Fruit fly (Drosophila melanogaster) whole organism, embryonic: ENCODE measurements around the gene Sfp65A.

Experiments used
- Blimp-1 ChIP-seq: fragments of 200-800 bp; sonication (Bioruptor generic); optimal IDR thresholded peaks from 3 replicates; lab custom pipeline; 2018; ENCODE audit warnings: missing biosample characterization, missing genetic modification characterization, mild to moderate bottlenecking, moderate library complexity, missing genetic modification reagents
- BtbVII ChIP-seq: fragments of 200-800 bp; sonication (Bioruptor generic); optimal IDR thresholded peaks from 3 replicates; lab custom pipeline; 2017; ENCODE audit warnings: missing biosample characterization, mild to moderate bottlenecking, missing genetic modification characterization
- CG10431 ChIP-seq: fragments of 200-800 bp; sonication (Bioruptor generic); optimal IDR thresholded peaks from 3 replicates; lab custom pipeline; 2018; ENCODE audit warnings: missing biosample characterization, mild to moderate bottlenecking, missing genetic modification characterization
- CG11398 ChIP-seq: fragments of 200-800 bp; sonication (Bioruptor generic); optimal IDR thresholded peaks from 2 replicates; lab custom pipeline; 2016; ENCODE audit warnings: missing biosample characterization, missing genetic modification characterization
- CG12219 ChIP-seq: fragments of 200-800 bp; sonication (Bioruptor generic); optimal IDR thresholded peaks from 3 replicates; lab custom pipeline; 2018; ENCODE audit warnings: missing biosample characterization, mild to moderate bottlenecking, missing genetic modification characterization
- CG12299 ChIP-seq: fragments of 200-800 bp; sonication (Bioruptor generic); optimal IDR thresholded peaks from 2 replicates; lab custom pipeline; 2018; ENCODE audit warnings: missing biosample characterization, mild to moderate bottlenecking, missing genetic modification characterization
- CG12769 ChIP-seq: fragments of 200-800 bp; sonication (Bioruptor generic); optimal IDR thresholded peaks from 2 replicates; lab custom pipeline; 2019; ENCODE audit warnings: missing biosample characterization, mild to moderate bottlenecking, missing genetic modification characterization, moderate library complexity
- CG14050 ChIP-seq: fragments of 200-800 bp; sonication (Bioruptor generic); IDR thresholded peaks from 3 replicates; pipeline ENCODE4 v1.3.6; 2022; ENCODE audit warnings: missing biosample characterization, missing genetic modification characterization
- CG15514 ChIP-seq: fragments of 200-800 bp; sonication (Bioruptor generic); optimal IDR thresholded peaks from 3 replicates; lab custom pipeline; 2017; ENCODE audit warnings: missing biosample characterization, missing genetic modification characterization, mild to moderate bottlenecking, moderate library complexity, missing genetic modification reagents
- CG1602 ChIP-seq: fragments of 200-800 bp; sonication (Bioruptor generic); optimal IDR thresholded peaks from 3 replicates; lab custom pipeline; 2016; ENCODE audit warnings: missing biosample characterization, missing genetic modification characterization
- CG17186 ChIP-seq: fragments of 200-800 bp; sonication (Bioruptor generic); optimal IDR thresholded peaks from 3 replicates; lab custom pipeline; 2017; ENCODE audit warnings: missing biosample characterization, missing genetic modification reagents, missing genetic modification characterization
- CG2199 ChIP-seq: fragments of 200-800 bp; sonication (Bioruptor generic); IDR thresholded peaks from 3 replicates; pipeline ENCODE4 v1.3.6; 2022; ENCODE audit warnings: missing biosample characterization, missing genetic modification characterization
- CG2889 ChIP-seq: fragments of 200-800 bp; sonication (Bioruptor generic); IDR thresholded peaks from 3 replicates; pipeline ENCODE4 v1.3.6; 2022; ENCODE audit warnings: missing biosample characterization, missing genetic modification characterization
- CG33213 ChIP-seq: fragments of 200-800 bp; sonication (Bioruptor generic); optimal IDR thresholded peaks from 3 replicates; lab custom pipeline; 2016; ENCODE audit warnings: missing biosample characterization, missing genetic modification characterization
- CG5180 ChIP-seq: fragments of 200-800 bp; sonication (Bioruptor generic); optimal IDR thresholded peaks from 3 replicates; lab custom pipeline; 2017; ENCODE audit warnings: missing biosample characterization, missing genetic modification characterization, mild to moderate bottlenecking, moderate library complexity, missing genetic modification reagents
- CG5245 ChIP-seq: fragments of 200-800 bp; sonication (Bioruptor generic); optimal IDR thresholded peaks from 3 replicates; lab custom pipeline; 2016; ENCODE audit warnings: missing biosample characterization, missing genetic modification characterization
- CG6683 ChIP-seq: fragments of 200-800 bp; sonication (Bioruptor generic); optimal IDR thresholded peaks from 2 replicates; lab custom pipeline; 2017; ENCODE audit warnings: missing biosample characterization, mild to moderate bottlenecking, missing genetic modification characterization, missing genetic modification reagents
- CG6689 ChIP-seq: fragments of 200-800 bp; sonication (Bioruptor generic); IDR thresholded peaks from 2 replicates; pipeline ENCODE4 v1.3.6; 2022; ENCODE audit warnings: missing biosample characterization, missing genetic modification characterization
- CG7745 ChIP-seq: fragments of 200-800 bp; sonication (Bioruptor generic); optimal IDR thresholded peaks from 2 replicates; lab custom pipeline; 2018; ENCODE audit warnings: missing biosample characterization, mild to moderate bottlenecking, missing genetic modification characterization, moderate library complexity
- CrebB ChIP-seq: fragments of 200-800 bp; sonication (Bioruptor generic); optimal IDR thresholded peaks from 3 replicates; lab custom pipeline; 2018; ENCODE audit warnings: missing biosample characterization, mild to moderate bottlenecking, missing genetic modification characterization
- E2f2 ChIP-seq: fragments of 200-800 bp; sonication (Bioruptor generic); IDR thresholded peaks from 2 replicates; pipeline ENCODE4 v1.3.6; 2022; ENCODE audit warnings: missing biosample characterization, missing genetic modification characterization
- Ets97D ChIP-seq: fragments of 200-800 bp; sonication (Bioruptor generic); optimal IDR thresholded peaks from 3 replicates; lab custom pipeline; 2016; ENCODE audit warnings: missing biosample characterization, missing genetic modification characterization
- Hand ChIP-seq: fragments of 200-800 bp; sonication (Bioruptor generic); optimal IDR thresholded peaks from 2 replicates; lab custom pipeline; 2017; ENCODE audit warnings: mild to moderate bottlenecking, missing biosample characterization, missing genetic modification reagents, missing genetic modification characterization
- Med ChIP-seq: fragments of 200-800 bp; sonication (Bioruptor generic); peaks from one replicate; lab custom pipeline; 2016; ENCODE audit warnings: missing biosample characterization, missing genetic modification characterization, mild to moderate bottlenecking, inconsistent platforms, moderate library complexity
- PHDP ChIP-seq: fragments of 200-800 bp; sonication (Bioruptor generic); optimal IDR thresholded peaks from 3 replicates; lab custom pipeline; 2018; ENCODE audit warnings: missing biosample characterization, mild to moderate bottlenecking, missing genetic modification characterization, moderate library complexity
- Ravus ChIP-seq: fragments of 200-800 bp; sonication (Bioruptor generic); IDR thresholded peaks from 2 replicates; pipeline ENCODE4 v1.3.6; 2022; ENCODE audit warnings: missing biosample characterization, missing genetic modification characterization
- Side ChIP-seq: fragments of 200-800 bp; sonication (Bioruptor generic); optimal IDR thresholded peaks from 2 replicates; lab custom pipeline; 2016; ENCODE audit warnings: missing biosample characterization, missing genetic modification characterization
- Stat92E ChIP-seq, 3 experiments: fragments of >200 bp in 2 of 3; fragments of 200-800 bp in 1 of 3; sonication (Bioruptor generic) in 1 of 3; optimal IDR thresholded peaks; 2 replicates each; lab custom pipeline; 2017 to 2019; ENCODE audit warnings: missing biosample characterization in 3 of 3, missing genetic modification characterization in 3 of 3, mild to moderate bottlenecking in 1 of 3, moderate library complexity in 1 of 3
- Vsx1 ChIP-seq: fragments of 200-800 bp; sonication (Bioruptor generic); optimal IDR thresholded peaks from 2 replicates; lab custom pipeline; 2017; ENCODE audit warnings: missing biosample characterization, mild to moderate bottlenecking, missing genetic modification characterization, missing genetic modification reagents
- al ChIP-seq: fragments of 200-800 bp; sonication (Bioruptor generic); IDR thresholded peaks from 2 replicates; pipeline ENCODE4 v1.3.6; 2022; ENCODE audit warnings: missing biosample characterization, missing genetic modification characterization
- chinmo ChIP-seq: fragments of 200-800 bp; sonication (Bioruptor generic); IDR thresholded peaks from 4 replicates; pipeline ENCODE4 v1.3.6; 2022; ENCODE audit warnings: missing biosample characterization, missing genetic modification characterization; ENCODE audit not compliant: partially characterized antibody
- cwo ChIP-seq: fragments of 200-800 bp; sonication (Bioruptor generic); optimal IDR thresholded peaks from 3 replicates; lab custom pipeline; 2017; ENCODE audit warnings: missing biosample characterization, missing genetic modification characterization, mild to moderate bottlenecking, moderate library complexity, missing genetic modification reagents
- grn ChIP-seq: fragments of 200-800 bp; sonication (Bioruptor generic); optimal IDR thresholded peaks from 3 replicates; lab custom pipeline; 2017; ENCODE audit warnings: missing biosample characterization, missing genetic modification characterization
- insv ChIP-seq, 2 experiments: fragments of 200-800 bp; sonication (Bioruptor generic); optimal IDR thresholded peaks; 3 replicates each; lab custom pipeline; 2016 to 2018; ENCODE audit warnings: missing biosample characterization in 2 of 2, missing genetic modification characterization in 2 of 2
- kni ChIP-seq: fragments of 200-800 bp; sonication (Bioruptor generic); optimal IDR thresholded peaks from 3 replicates; lab custom pipeline; 2017; ENCODE audit warnings: mild to moderate bottlenecking, missing biosample characterization, missing genetic modification reagents, missing genetic modification characterization
- mirr ChIP-seq: fragments of 200-800 bp; sonication (Bioruptor generic); optimal IDR thresholded peaks from 3 replicates; lab custom pipeline; 2018; ENCODE audit warnings: missing biosample characterization, mild to moderate bottlenecking, missing genetic modification characterization
- oc ChIP-seq: fragments of 200-800 bp; sonication (Bioruptor generic); optimal IDR thresholded peaks from 2 replicates; lab custom pipeline; 2018; ENCODE audit warnings: missing biosample characterization, mild to moderate bottlenecking, missing genetic modification characterization, moderate library complexity
- phol ChIP-seq: fragments of 200-800 bp; sonication (Bioruptor generic); optimal IDR thresholded peaks from 3 replicates; lab custom pipeline; 2018; ENCODE audit warnings: missing biosample characterization, mild to moderate bottlenecking, missing genetic modification characterization, moderate library complexity
- sd ChIP-seq: fragments of 200-800 bp; sonication (Bioruptor generic); optimal IDR thresholded peaks from 3 replicates; lab custom pipeline; 2018; ENCODE audit warnings: missing biosample characterization, mild to moderate bottlenecking, missing genetic modification characterization, moderate library complexity
- sqz ChIP-seq: fragments of 200-800 bp; sonication (Bioruptor generic); optimal IDR thresholded peaks from 3 replicates; lab custom pipeline; 2018; ENCODE audit warnings: missing biosample characterization, mild to moderate bottlenecking, missing genetic modification characterization
- sr ChIP-seq: fragments of 200-800 bp; sonication (Bioruptor generic); IDR thresholded peaks from 3 replicates; pipeline ENCODE4 v1.3.6; 2022; ENCODE audit warnings: missing biosample characterization, missing genetic modification characterization
- tll ChIP-seq, 2 experiments: fragments of 200-800 bp in 1 of 2; fragments of >200 bp in 1 of 2; sonication (Bioruptor generic) in 1 of 2; optimal IDR thresholded peaks; 2 replicates each; lab custom pipeline; 2017 to 2019; ENCODE audit warnings: missing biosample characterization in 2 of 2, missing genetic modification characterization in 2 of 2, mild to moderate bottlenecking in 1 of 2, moderate library complexity in 1 of 2
- twi ChIP-seq: fragments of 200-800 bp; optimal IDR thresholded peaks from 2 replicates; lab custom pipeline; 2019; ENCODE audit warnings: missing biosample characterization, mild to moderate bottlenecking, missing genetic modification characterization, moderate library complexity
- unc-4 ChIP-seq: fragments of 200-800 bp; sonication (Bioruptor generic); IDR thresholded peaks from 2 replicates; pipeline ENCODE4 v1.3.6; 2022; ENCODE audit warnings: missing biosample characterization, missing genetic modification characterization; ENCODE audit not compliant: partially characterized antibody

The Sfp65A gene

DNA sequence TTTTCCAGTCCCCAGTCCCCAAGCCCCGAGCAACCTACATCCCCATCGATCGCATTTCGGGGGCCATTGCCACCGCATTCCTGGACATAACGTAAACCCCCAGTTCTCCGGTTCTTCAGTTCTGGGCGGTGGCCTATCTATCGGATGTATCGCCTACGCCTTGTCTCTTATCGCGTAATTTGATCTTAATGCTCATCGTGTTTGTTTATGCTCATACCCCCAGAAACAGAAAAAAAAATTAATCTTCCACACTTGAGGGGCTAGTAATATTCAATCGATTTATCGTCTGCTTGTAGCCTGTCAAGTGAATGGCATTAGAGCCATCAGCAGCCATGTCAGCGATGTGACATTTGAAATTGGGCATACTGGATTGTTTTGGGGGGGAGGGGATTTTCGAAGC lies 40.4 kb upstream of the Sfp65A start (continued):
- TF ChIP-seq Side (GFP tag; lab: Kevin White, UChicago) (no peak), CG33213 (GFP tag; lab: Kevin White, UChicago) (no peak), CG2889 (GFP tag; lab: Robert Waterston, UW) (no peak), tll (GFP tag; optimal IDR thresholded peaks at IDR 0.05; lab: Kevin White, UChicago) (no peak), Ets97D (GFP tag; lab: Kevin White, UChicago) (no peak), BtbVII (GFP tag; lab: Kevin White, UChicago) (no peak), CG10431 (no peak), CG12299 (tag; lab: Kevin White, UChicago) (no peak), Blimp-1 (GFP tag; lab: Kevin White, UChicago) (no peak), chinmo (GFP tag; lab: Robert Waterston, UW) (no peak), Stat92E (GFP tag; optimal IDR thresholded peaks at IDR 0.05; lab: Kevin White, UChicago) (no peak), grn (GFP tag; lab: Kevin White, UChicago) (peak; percentile 97), CrebB (tag; lab: Kevin White, UChicago) (no peak), mirr (GFP tag; lab: Kevin White, UChicago) (peak; percentile 55), CG6689 (no peak), E2f2 (no peak), CG5180 (GFP tag; lab: Kevin White, UChicago) (no peak), unc-4 (GFP tag; lab: Robert Waterston, UW) (no peak), Hand (no peak), sqz (peak; percentile 43), al (GFP tag; lab: Robert Waterston, UW) (no peak), CG1602 (no peak), CG6683 (GFP tag; lab: Kevin White, UChicago) (no peak), CG7745 (tag; lab: Kevin White, UChicago) (peak; percentile 75), CG11398 (GFP tag; lab: Kevin White, UChicago) (no peak), Med (GFP tag; lab: Kevin White, UChicago) (peak; percentile 49), CG17186 (GFP tag; lab: Kevin White, UChicago) (no peak), CG5245 (GFP tag; lab: Kevin White, UChicago) (no peak), oc (peak; percentile 67), Ravus (GFP tag; lab: Robert Waterston, UW) (no peak), CG2199 (peak; percentile 86; the same call in 2 of the 3 replicates), CG14050 (no peak), CG12219 (no peak)

DNA sequence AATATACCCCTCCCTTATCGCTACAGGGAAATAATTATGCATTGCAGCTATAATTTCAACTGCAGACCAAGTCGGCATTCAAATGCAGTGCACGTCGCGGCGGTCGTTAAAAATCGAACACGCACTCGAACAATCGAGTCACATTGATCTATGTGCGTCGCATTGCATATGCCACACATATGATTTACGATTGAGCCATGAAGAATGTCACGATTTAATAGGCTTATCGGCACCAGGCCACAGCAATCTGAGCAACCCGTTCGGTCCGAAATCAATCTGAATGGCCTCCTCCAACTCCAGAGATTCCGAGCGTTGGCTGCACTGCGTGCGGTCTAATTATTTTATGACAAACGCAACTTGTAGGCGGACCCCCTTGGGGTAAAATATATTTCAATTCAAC lies 39.6 kb upstream of the Sfp65A start:
- TF ChIP-seq CG12769 (no peak), CG15514 (GFP tag; lab: Kevin White, UChicago) (no peak), oc (peak; percentile 21), Vsx1 (GFP tag; lab: Kevin White, UChicago) (peak; percentile 30), twi (tag; lab: Kevin White, UChicago) (peak; percentile 56), CG2199 (peak; percentile 46; the same call in 1 of the 3 replicates), cwo (GFP tag; lab: Kevin White, UChicago) (no peak), sr (0 out of 3 replicates have a peak, but pooled peaks have one; percentile 10), insv (GFP tag; optimal IDR thresholded peaks at IDR 0.05; lab: Kevin White, UChicago) (no peak), sd (tag; lab: Kevin White, UChicago) (peak; percentile 27), PHDP (tag; lab: Kevin White, UChicago) (no peak), phol (tag; lab: Kevin White, UChicago) (no peak), grn (GFP tag; lab: Kevin White, UChicago) (peak; percentile 61), kni (GFP tag; lab: Kevin White, UChicago) (peak; percentile 87)
- TF ChIP-seq, all 482 proteins: peak for 8
